Fruit fly (Drosophila melanogaster): ENCODE measurements around the gene Hmr.

Hmr gene

dm6 chrX:10546631-10547030 lies 49.0 kb downstream of the Hmr start:
- TF ChIP-seq insv (optimal IDR thresholded peaks at IDR 0.05) (no peak), h (optimal IDR thresholded peaks at IDR 0.05) (no peak), Myc (optimal IDR thresholded peaks at IDR 0.05) (no peak), ttk (optimal IDR thresholded peaks at IDR 0.05) (no peak), Sin3A (optimal IDR thresholded peaks at IDR 0.05) (no peak), psq (optimal IDR thresholded peaks at IDR 0.05) (no peak)

dm6 chrX:10546034-10546433 lies 49.6 kb downstream of the Hmr start:
- TF ChIP-seq h (optimal IDR thresholded peaks at IDR 0.05) = no peak
- no peak for TF ChIP-seq Myc (optimal IDR thresholded peaks at IDR 0.05)
- no peak for TF ChIP-seq ttk (optimal IDR thresholded peaks at IDR 0.05)
- TF ChIP-seq Sin3A (optimal IDR thresholded peaks at IDR 0.05) = no peak

dm6 chrX:10544287-10544686 lies 51.4 kb downstream of the Hmr start:
- TF ChIP-seq Myc (optimal IDR thresholded peaks at IDR 0.05) (no peak), h (optimal IDR thresholded peaks at IDR 0.05) (no peak), psq (optimal IDR thresholded peaks at IDR 0.05) (no peak), Sin3A (optimal IDR thresholded peaks at IDR 0.05) (no peak), ttk (optimal IDR thresholded peaks at IDR 0.05) (no peak)

dm6 chrX:10543303-10543702 lies 52.4 kb downstream of the Hmr start:
- no peak for TF ChIP-seq h (optimal IDR thresholded peaks at IDR 0.05)
- TF ChIP-seq insv (optimal IDR thresholded peaks at IDR 0.05) = no peak
- TF ChIP-seq psq (optimal IDR thresholded peaks at IDR 0.05) = no peak
- TF ChIP-seq ttk (optimal IDR thresholded peaks at IDR 0.05) = no peak
- TF ChIP-seq Sin3A (optimal IDR thresholded peaks at IDR 0.05) = no peak
- TF ChIP-seq Myc (optimal IDR thresholded peaks at IDR 0.05) = no peak
